Fruit fly (Drosophila melanogaster) whole organism: ENCODE data around the gene Ids.

Experiments used
- Dll ChIP-seq: fragments of >200 bp; optimal IDR thresholded peaks from 2 replicates; lab custom pipeline; 2017
- pan ChIP-seq: fragments of >200 bp; optimal IDR thresholded peaks from 2 replicates; lab custom pipeline; 2017
- psq ChIP-seq: fragments of >200 bp; optimal IDR thresholded peaks from 2 replicates; lab custom pipeline; 2017

dm6 chr3L:3338882-3339590, 39.0 kb upstream of the Ids start:
- TF ChIP-seq psq (lab: Kevin White, UChicago) (no peak), Dll (lab: Kevin White, UChicago) (no peak), pan (lab: Kevin White, UChicago) (no peak)
